Worm (Caenorhabditis elegans) whole organism, early embryonic: Measurements from ENCODE around the gene idpp-11.

Source experiments
- B0310.2 ChIP-seq: sonication (generic microtip); optimal IDR thresholded peaks from 2 replicates; lab custom pipeline; 2016; ENCODE audit warnings: mild to moderate bottlenecking, missing genetic modification characterization, missing compliant biosample characterization
- tra-4 ChIP-seq: sonication (generic microtip); optimal IDR thresholded peaks from 2 replicates; lab custom pipeline; 2017; ENCODE audit warnings: missing genetic modification characterization, missing compliant biosample characterization

- TF ChIP-seq B0310.2 = no peak
- TF ChIP-seq tra-4 (tag; lab: Kevin White, UChicago) = no peak
Measured at ce11 chrX:7810991-7811390, 31.4 kb upstream of the idpp-11 start.
